Worm (Caenorhabditis elegans) whole organism, L2 larva: ENCODE results near the gene srj-26.
"Not testable (repeated sequence)": the region's sequence is repeated elsewhere in the genome, so short reads cannot be mapped to it uniquely, and the experiment has no call there.

Experiments used
- C34F6.9 ChIP-seq: fragments of 150-350 bp; optimal IDR thresholded peaks from 2 replicates; lab custom pipeline; 2014; ENCODE audit warnings: missing biosample characterization, missing genetic modification characterization
- R02D3.7 ChIP-seq: fragments of 150-350 bp; optimal IDR thresholded peaks from 2 replicates; lab custom pipeline; 2014; ENCODE audit warnings: missing biosample characterization, missing genetic modification characterization
- alr-1 ChIP-seq: fragments of 150-350 bp; optimal IDR thresholded peaks from 2 replicates; lab custom pipeline; 2014; ENCODE audit warnings: missing biosample characterization, missing genetic modification characterization
- ama-1 ChIP-seq: fragments of 150-350 bp; optimal IDR thresholded peaks from 2 replicates; lab custom pipeline; 2018; ENCODE audit warnings: inconsistent platforms
- ceh-16 ChIP-seq: fragments of 150-350 bp; optimal IDR thresholded peaks from 2 replicates; lab custom pipeline; 2014; ENCODE audit warnings: missing biosample characterization, missing genetic modification characterization
- ceh-82 ChIP-seq: fragments of 150-350 bp; optimal IDR thresholded peaks from 2 replicates; lab custom pipeline; 2014; ENCODE audit warnings: missing biosample characterization, missing genetic modification characterization
- crh-2 ChIP-seq: sonication (generic microtip); optimal IDR thresholded peaks from 2 replicates; lab custom pipeline; 2017; ENCODE audit warnings: missing biosample characterization, missing genetic modification characterization
- dmd-4 ChIP-seq: sonication (generic microtip); optimal IDR thresholded peaks from 2 replicates; lab custom pipeline; 2017; ENCODE audit warnings: missing biosample characterization, missing genetic modification characterization
- egl-27 ChIP-seq: sonication (generic microtip); optimal IDR thresholded peaks from 3 replicates; lab custom pipeline; 2017; ENCODE audit warnings: missing biosample characterization, missing genetic modification reagents, missing genetic modification characterization
- elt-1 ChIP-seq: fragments of 150-350 bp; optimal IDR thresholded peaks from 2 replicates; lab custom pipeline; 2014; ENCODE audit warnings: missing biosample characterization, missing genetic modification characterization
- fos-1 ChIP-seq: fragments of 150-350 bp; optimal IDR thresholded peaks from 2 replicates; lab custom pipeline; 2014; ENCODE audit warnings: missing biosample characterization, missing genetic modification characterization
- gmeb-1 ChIP-seq: fragments of 150-350 bp; optimal IDR thresholded peaks from 2 replicates; lab custom pipeline; 2014; ENCODE audit warnings: missing biosample characterization, missing genetic modification characterization
- lin-11 ChIP-seq: fragments of 150-350 bp; sonication (generic microtip); optimal IDR thresholded peaks from 2 replicates; lab custom pipeline; 2014; ENCODE audit warnings: missing biosample characterization, missing genetic modification characterization, inconsistent platforms, mixed read lengths
- lin-13 ChIP-seq: fragments of 150-350 bp; optimal IDR thresholded peaks from 2 replicates; lab custom pipeline; 2014; ENCODE audit warnings: missing biosample characterization, missing genetic modification reagents, missing genetic modification characterization
- lin-39 ChIP-seq: fragments of 150-350 bp; optimal IDR thresholded peaks from 2 replicates; lab custom pipeline; 2014; ENCODE audit warnings: missing biosample characterization, missing genetic modification reagents, missing genetic modification characterization
- mbf-1 ChIP-seq: sonication (generic microtip); optimal IDR thresholded peaks from 2 replicates; lab custom pipeline; 2017; ENCODE audit warnings: missing biosample characterization, missing genetic modification characterization
- mdl-1 ChIP-seq, 2 experiments: fragments of 150-350 bp in 1 of 2; sonication (generic microtip) in 1 of 2; optimal IDR thresholded peaks; 2 replicates each; lab custom pipeline; 2017; ENCODE audit warnings: missing biosample characterization in 2 of 2, missing genetic modification characterization in 2 of 2
- nhr-11 ChIP-seq: fragments of 150-350 bp; optimal IDR thresholded peaks from 2 replicates; lab custom pipeline; 2014; ENCODE audit warnings: missing biosample characterization, missing genetic modification characterization
- nhr-21 ChIP-seq: fragments of 150-350 bp; optimal IDR thresholded peaks from 2 replicates; lab custom pipeline; 2014; ENCODE audit warnings: missing biosample characterization, missing genetic modification characterization
- nhr-23 ChIP-seq: fragments of 150-350 bp; optimal IDR thresholded peaks from 2 replicates; lab custom pipeline; 2014; ENCODE audit warnings: missing biosample characterization, missing genetic modification reagents, missing genetic modification characterization
- nhr-25 ChIP-seq: fragments of 150-350 bp; sonication (generic microtip); optimal IDR thresholded peaks from 3 replicates; lab custom pipeline; 2014; ENCODE audit warnings: missing biosample characterization, missing genetic modification characterization
- nhr-77 ChIP-seq: fragments of 150-350 bp; optimal IDR thresholded peaks from 2 replicates; lab custom pipeline; 2014; ENCODE audit warnings: missing biosample characterization, missing genetic modification characterization
- peb-1 ChIP-seq: fragments of 150-350 bp; optimal IDR thresholded peaks from 2 replicates; lab custom pipeline; 2014; ENCODE audit warnings: missing biosample characterization, missing genetic modification characterization
- sem-4 ChIP-seq: fragments of 150-350 bp; optimal IDR thresholded peaks from 2 replicates; lab custom pipeline; 2014; ENCODE audit warnings: missing biosample characterization, missing genetic modification reagents, missing genetic modification characterization
- skn-1 ChIP-seq: sonication (generic microtip); optimal IDR thresholded peaks from 2 replicates; lab custom pipeline; 2017; ENCODE audit warnings: missing biosample characterization, missing genetic modification characterization
- sma-3 ChIP-seq: sonication (generic microtip); optimal IDR thresholded peaks from 2 replicates; lab custom pipeline; 2016; ENCODE audit warnings: missing genetic modification reagents, missing genetic modification characterization, missing compliant biosample characterization
- sma-9 ChIP-seq, 2 experiments: fragments of 150-350 bp in 1 of 2; sonication (generic microtip) in 1 of 2; optimal IDR thresholded peaks; 2 replicates each; lab custom pipeline; 2014 to 2016; ENCODE audit warnings: missing genetic modification characterization in 2 of 2, mild to moderate bottlenecking in 1 of 2, missing biosample characterization in 1 of 2, missing compliant biosample characterization in 1 of 2, missing genetic modification reagents in 1 of 2, moderate library complexity in 1 of 2
- snpc-4 ChIP-seq: fragments of 150-350 bp; optimal IDR thresholded peaks from 2 replicates; lab custom pipeline; 2014; ENCODE audit warnings: missing biosample characterization, missing genetic modification characterization
- unc-39 ChIP-seq: fragments of 150-350 bp; optimal IDR thresholded peaks from 2 replicates; lab custom pipeline; 2014; ENCODE audit warnings: missing biosample characterization, missing genetic modification characterization
- unc-55 ChIP-seq: fragments of 150-350 bp; sonication (generic microtip); optimal IDR thresholded peaks from 3 replicates; lab custom pipeline; 2014; ENCODE audit warnings: missing biosample characterization, missing genetic modification reagents, missing genetic modification characterization
- unc-62 ChIP-seq: fragments of 150-350 bp; optimal IDR thresholded peaks from 2 replicates; lab custom pipeline; 2014; ENCODE audit warnings: missing biosample characterization, missing genetic modification reagents, missing genetic modification characterization
- zag-1 ChIP-seq: fragments of 150-350 bp; optimal IDR thresholded peaks from 2 replicates; lab custom pipeline; 2014; ENCODE audit warnings: missing biosample characterization, missing genetic modification characterization
- ztf-11 ChIP-seq: sonication (generic microtip); optimal IDR thresholded peaks from 2 replicates; lab custom pipeline; 2017; ENCODE audit warnings: missing biosample characterization, missing genetic modification characterization
- ztf-4 ChIP-seq: fragments of 150-350 bp; optimal IDR thresholded peaks from 2 replicates; lab custom pipeline; 2014; ENCODE audit warnings: missing biosample characterization, missing genetic modification characterization

Gene srj-26

DNA sequence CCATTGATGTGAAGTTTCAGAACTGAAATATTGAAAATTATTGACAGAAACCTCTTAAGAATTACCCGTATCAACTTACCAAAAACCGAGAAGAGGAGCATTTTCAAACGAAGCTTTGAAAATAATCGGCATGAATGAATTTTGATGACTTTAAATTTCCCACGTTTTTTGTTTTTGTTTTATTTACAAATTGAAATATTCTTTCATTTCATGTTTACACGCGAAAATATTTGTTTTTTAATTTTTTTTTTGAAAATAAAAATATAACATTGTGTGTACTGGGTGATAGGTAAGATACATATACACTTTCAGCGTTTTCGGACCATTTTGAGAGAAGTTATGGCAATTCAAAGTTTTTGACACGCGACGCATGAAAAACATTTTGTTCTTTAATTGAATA is 25.2 kb upstream of the srj-26 start, which contains the start of gene Y51A2B.9:
Y51A2B.9 (minus strand) TSS at position 101 of the 400 bp plus-strand sequence.
- TF ChIP-seq ceh-16 (no peak), unc-55 (no peak), peb-1 (no peak), sma-3 (no peak), sem-4 (no peak), fos-1 (no peak), sma-9 (GFP tag; optimal IDR thresholded peaks at IDR 0.05; lab: Kevin White, UChicago) (no peak), sma-9 (tag; optimal IDR thresholded peaks at IDR 0.05; lab: Kevin White, UChicago) (no peak), egl-27 (tag; lab: Kevin White, UChicago) (no peak), crh-2 (tag; lab: Kevin White, UChicago) (no peak), lin-13 (no peak), snpc-4 (tag; lab: Kevin White, UChicago) (no peak), nhr-23 (tag; lab: Kevin White, UChicago) (no peak), zag-1 (tag; lab: Kevin White, UChicago) (no peak), R02D3.7 (tag; lab: Kevin White, UChicago) (no peak)
- TF ChIP-seq, all 48 proteins: peak for 0

DNA sequence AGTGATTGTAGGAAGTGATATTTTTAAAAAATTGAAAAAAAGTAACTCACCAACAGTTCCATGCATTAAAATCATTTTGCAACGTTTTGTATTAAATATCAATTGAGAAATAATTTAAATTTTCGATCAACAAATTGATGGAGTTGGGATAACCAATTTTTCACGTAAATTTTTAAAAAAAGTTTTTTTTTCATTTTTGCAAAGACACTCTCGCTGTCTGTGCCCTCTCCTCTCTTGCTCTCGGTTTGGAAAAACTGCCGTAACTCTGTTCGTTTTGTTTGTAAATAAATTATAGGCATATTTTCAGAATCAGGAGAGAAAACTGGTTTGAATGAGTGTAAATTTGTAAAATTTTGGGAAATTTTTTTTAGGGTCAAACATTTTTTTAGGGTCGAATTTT is 23.1 kb upstream of the srj-26 start, which contains the start of gene Y51A2B.16:
Y51A2B.16 (minus strand) TSS at position 101 of the 400 bp plus-strand sequence.
- TF ChIP-seq ama-1 (lab: Kevin White, UChicago) (no peak), peb-1 (no peak), mdl-1 (tag; optimal IDR thresholded peaks at IDR 0.05; lab: Kevin White, UChicago) (no peak), ztf-11 (tag; lab: Kevin White, UChicago) (no peak), unc-39 (tag; lab: Kevin White, UChicago) (no peak), nhr-25 (tag; lab: Kevin White, UChicago) (no peak), nhr-77 (tag; lab: Kevin White, UChicago) (no peak), snpc-4 (tag; lab: Kevin White, UChicago) (no peak), lin-11 (tag; lab: Kevin White, UChicago) (no peak), mbf-1 (tag; lab: Kevin White, UChicago) (no peak), egl-27 (tag; lab: Kevin White, UChicago) (no peak), ztf-4 (tag; lab: Kevin White, UChicago) (no peak), unc-62 (GFP tag; lab: Kevin White, UChicago) (no peak), alr-1 (no peak)

- no peak for TF ChIP-seq dmd-4 (tag; lab: Kevin White, UChicago)
- no peak for TF ChIP-seq ceh-82 (tag; lab: Kevin White, UChicago)
- TF ChIP-seq ztf-4 (tag; lab: Kevin White, UChicago): no peak
- TF ChIP-seq ztf-11 (tag; lab: Kevin White, UChicago): no peak
- no peak for TF ChIP-seq alr-1
- TF ChIP-seq crh-2 (tag; lab: Kevin White, UChicago): no peak
- no peak for TF ChIP-seq R02D3.7 (tag; lab: Kevin White, UChicago)
- no peak for TF ChIP-seq skn-1 (tag; lab: Kevin White, UChicago)
- TF ChIP-seq sma-9 (GFP tag; optimal IDR thresholded peaks at IDR 0.05; lab: Kevin White, UChicago): no peak
- TF ChIP-seq sma-9 (tag; optimal IDR thresholded peaks at IDR 0.05; lab: Kevin White, UChicago): no peak
- no peak for TF ChIP-seq mbf-1 (tag; lab: Kevin White, UChicago)
- TF ChIP-seq gmeb-1 (tag; lab: Kevin White, UChicago): no peak
- no peak for TF ChIP-seq snpc-4 (tag; lab: Kevin White, UChicago)
- TF ChIP-seq, all 48 proteins: peak for 0
Observed at ce11 chrV:18402743-18403142, 18.2 kb upstream of the srj-26 start.

DNA sequence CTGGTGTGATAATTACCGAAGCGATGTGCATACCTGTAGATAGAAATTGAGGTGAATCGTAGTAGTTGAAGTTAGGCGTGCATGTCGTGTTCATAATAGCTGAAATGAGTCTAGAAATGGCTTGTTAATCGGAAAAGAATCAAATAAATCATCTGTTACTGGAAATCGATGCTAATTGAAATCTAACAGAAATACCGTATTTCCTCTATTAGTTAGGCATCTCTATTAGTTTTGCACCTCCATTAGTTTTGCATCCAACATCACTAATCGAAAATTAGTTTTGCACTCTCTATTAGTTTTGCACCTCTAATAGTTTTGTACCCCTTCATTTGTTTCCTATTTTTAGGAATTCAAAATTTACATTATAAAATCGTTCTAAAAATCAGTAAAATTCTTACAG is 16.1 kb upstream of the srj-26 start, which contains the start of gene srh-209:
srh-209 (minus strand) TSS at position 101 of the 400 bp plus-strand sequence.
- TF ChIP-seq nhr-11, C34F6.9, egl-27 (tag; lab: Kevin White, UChicago): not testable (repeated sequence)

DNA sequence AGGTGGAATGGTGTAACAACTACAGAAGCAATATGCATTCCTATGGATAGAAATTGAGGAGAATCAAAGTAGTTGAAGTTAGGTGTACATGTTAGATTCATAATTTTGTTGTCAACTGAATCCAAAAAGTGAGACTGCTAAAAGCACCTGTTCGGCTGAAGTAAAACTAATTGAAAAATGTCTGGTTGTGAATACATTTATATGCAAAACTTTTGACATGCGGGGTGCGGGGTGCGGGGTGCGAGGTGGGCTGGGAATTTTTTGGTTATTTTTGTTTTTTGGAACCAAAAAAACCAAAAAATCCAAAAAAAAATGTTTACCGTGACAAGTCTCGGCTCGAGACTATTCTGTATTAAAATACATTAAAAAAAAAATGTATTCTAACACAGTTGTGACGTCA is 10.8 kb upstream of the srj-26 start, which contains the start of gene srh-207:
srh-207 (minus strand) TSS at position 101 of the 400 bp plus-strand sequence.
- TF ChIP-seq mbf-1 (tag; lab: Kevin White, UChicago): no peak
- no peak for TF ChIP-seq elt-1 (tag; lab: Kevin White, UChicago)
- no peak for TF ChIP-seq lin-39 (tag; lab: Kevin White, UChicago)
- TF ChIP-seq egl-27 (tag; lab: Kevin White, UChicago): no peak
- no peak for TF ChIP-seq fos-1
- TF ChIP-seq nhr-25 (tag; lab: Kevin White, UChicago): no peak
- TF ChIP-seq nhr-77 (tag; lab: Kevin White, UChicago): no peak
- TF ChIP-seq unc-55: no peak
- no peak for TF ChIP-seq ama-1 (lab: Kevin White, UChicago)
- no peak for TF ChIP-seq alr-1
- no peak for TF ChIP-seq unc-39 (tag; lab: Kevin White, UChicago)
- no peak for TF ChIP-seq ztf-4 (tag; lab: Kevin White, UChicago)
- TF ChIP-seq nhr-21 (tag; lab: Kevin White, UChicago): no peak
- TF ChIP-seq nhr-11 (tag; lab: Kevin White, UChicago): no peak
